Fruit fly (Drosophila melanogaster): ENCODE results near the gene Ttc19.

The Ttc19 gene

dm6 chr2L:19045111-19045560 is at the start of gene Ttc19, which contains the start of gene Acn (continued):
- no peak for TF ChIP-seq fkh (GFP tag; optimal IDR thresholded peaks at IDR 0.05)
- TF ChIP-seq CG32006 (GFP tag; optimal IDR thresholded peaks at IDR 0.05), result peak; percentile 74
- no peak for TF ChIP-seq fd85E (GFP tag; optimal IDR thresholded peaks at IDR 0.05)
- no peak for TF ChIP-seq Blimp-1 (GFP tag; optimal IDR thresholded peaks at IDR 0.05)
- no peak for TF ChIP-seq spab (GFP tag; optimal IDR thresholded peaks at IDR 0.05)
- no peak for TF ChIP-seq CG11294 (GFP tag; IDR thresholded peaks at IDR 0.05)
- TF ChIP-seq Sox14 (GFP tag; optimal IDR thresholded peaks at IDR 0.05), result peak; percentile 91
- peak; percentile 62 for TF ChIP-seq Ets96B (tag; optimal IDR thresholded peaks at IDR 0.05)

DNA sequence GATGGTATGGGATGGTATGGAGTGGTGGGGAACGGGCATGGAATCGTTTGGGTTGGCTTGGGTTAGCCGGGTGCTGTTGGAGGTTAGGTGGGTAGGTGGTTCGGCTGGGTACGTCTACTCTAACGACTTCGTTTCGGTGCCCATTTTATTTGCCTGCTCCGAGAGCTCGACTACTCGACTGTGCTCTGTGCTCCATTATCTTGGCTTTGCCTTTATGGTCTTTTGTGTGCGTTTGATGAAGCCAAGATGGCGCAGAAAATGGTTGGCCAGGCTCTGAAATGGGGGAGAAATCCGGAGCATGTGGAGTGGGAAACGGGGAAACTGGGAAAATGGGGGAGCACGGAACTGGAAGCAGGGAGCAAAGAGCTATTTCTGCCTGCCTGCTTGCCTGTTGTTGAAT is 48.9 kb upstream of the Ttc19 start:
- TF ChIP-seq fd59A (GFP tag; optimal IDR thresholded peaks at IDR 0.05) (no peak), Smox (GFP tag; optimal IDR thresholded peaks at IDR 0.05) (no peak), CG6792 (GFP tag; optimal IDR thresholded peaks at IDR 0.05) (no peak), OdsH (GFP tag; optimal IDR thresholded peaks at IDR 0.05) (no peak), ss (GFP tag; optimal IDR thresholded peaks at IDR 0.05) (no peak), Ets96B (tag; optimal IDR thresholded peaks at IDR 0.05) (no peak), CG11294 (GFP tag; IDR thresholded peaks at IDR 0.05) (no peak), spab (GFP tag; optimal IDR thresholded peaks at IDR 0.05) (no peak), CG16779 (tag; optimal IDR thresholded peaks at IDR 0.05) (no peak), CG31627 (GFP tag; optimal IDR thresholded peaks at IDR 0.05) (no peak), CG15336 (GFP tag; IDR thresholded peaks at IDR 0.05) (no peak), dac (GFP tag; optimal IDR thresholded peaks at IDR 0.05) (no peak)

- TF ChIP-seq fd59A (GFP tag; optimal IDR thresholded peaks at IDR 0.05) (no peak), CG32006 (GFP tag; optimal IDR thresholded peaks at IDR 0.05) (no peak), CG11902 (GFP tag; optimal IDR thresholded peaks at IDR 0.05) (no peak), fkh (GFP tag; optimal IDR thresholded peaks at IDR 0.05) (no peak), CG10631 (GFP tag; optimal IDR thresholded peaks at IDR 0.05) (no peak), esn (GFP tag; optimal IDR thresholded peaks at IDR 0.05) (no peak), CG8319 (GFP tag; optimal IDR thresholded peaks at IDR 0.05) (no peak), acj6 (GFP tag; optimal IDR thresholded peaks at IDR 0.05) (no peak), cyc (GFP tag; optimal IDR thresholded peaks at IDR 0.05) (no peak), Ets96B (tag; optimal IDR thresholded peaks at IDR 0.05) (no peak), net (GFP tag; optimal IDR thresholded peaks at IDR 0.05) (no peak), Eip78C (GFP tag) (no peak), ss (GFP tag; optimal IDR thresholded peaks at IDR 0.05) (no peak), CG6854 (GFP tag; optimal IDR thresholded peaks at IDR 0.05) (no peak)
These were observed 44.4 kb upstream of the Ttc19 start for dm6 chr2L:19089385-19089784.

dm6 chr2L:19088895-19089294 is 43.9 kb upstream of the Ttc19 start:
- TF ChIP-seq CG6163 (GFP tag; IDR thresholded peaks at IDR 0.05), result no peak
- TF ChIP-seq cyc (GFP tag; optimal IDR thresholded peaks at IDR 0.05), result no peak
- TF ChIP-seq Eip93F (GFP tag; optimal IDR thresholded peaks at IDR 0.05), result no peak
- no peak for TF ChIP-seq CG31627 (GFP tag; optimal IDR thresholded peaks at IDR 0.05)
- no peak for TF ChIP-seq ss (GFP tag; optimal IDR thresholded peaks at IDR 0.05)
- TF ChIP-seq CG4318 (GFP tag; optimal IDR thresholded peaks at IDR 0.05), result no peak
- no peak for TF ChIP-seq Lpt (GFP tag; optimal IDR thresholded peaks at IDR 0.05)
- no peak for TF ChIP-seq CG16779 (tag; optimal IDR thresholded peaks at IDR 0.05)
- TF ChIP-seq Blimp-1 (GFP tag; optimal IDR thresholded peaks at IDR 0.05), result no peak
- TF ChIP-seq CG8119 (GFP tag; IDR thresholded peaks at IDR 0.05), result no peak
- no peak for TF ChIP-seq eg (GFP tag; IDR thresholded peaks at IDR 0.05)
- no peak for TF ChIP-seq CG34406 (GFP tag; optimal IDR thresholded peaks at IDR 0.05)
- TF ChIP-seq lz (GFP tag; optimal IDR thresholded peaks at IDR 0.05), result no peak
- no peak for TF ChIP-seq Ets21C (GFP tag; optimal IDR thresholded peaks at IDR 0.05)
- no peak for TF ChIP-seq spab (GFP tag; optimal IDR thresholded peaks at IDR 0.05)

Data from whole organism, prepupa.